Worm (Caenorhabditis elegans): Measurements from ENCODE around the gene R151.2.

Gene R151.2

DNA sequence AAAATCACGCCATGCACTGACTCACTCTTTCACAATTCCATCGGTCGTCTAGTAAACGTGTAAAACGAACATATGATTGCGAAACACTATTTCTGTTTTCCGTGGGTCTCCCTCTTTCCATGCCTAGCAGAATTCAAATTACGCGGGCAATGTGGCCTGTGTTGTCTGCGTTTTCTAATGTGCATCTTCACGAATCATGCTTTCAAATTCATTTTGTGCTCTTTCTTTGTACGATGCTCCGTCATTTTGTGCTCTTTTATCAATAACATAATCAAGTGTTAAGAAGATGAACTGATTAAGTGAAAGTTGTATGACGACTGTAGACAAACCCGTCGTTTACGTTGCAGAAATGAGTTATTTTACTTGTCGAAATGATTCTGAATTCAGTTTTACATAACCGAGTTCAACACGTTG lies 43.9 kb upstream of the R151.2 start (continued):
- TF ChIP-seq attf-6 (GFP tag; IDR thresholded peaks at IDR 0.05) (no peak), nhr-90 (tag; optimal IDR thresholded peaks at IDR 0.05) (peak; percentile 1), ceh-40 (GFP tag; IDR thresholded peaks at IDR 0.05) (no peak), efl-1 (GFP tag; optimal IDR thresholded peaks at IDR 0.05) (peak; percentile 1), F49E8.2 (tag; optimal IDR thresholded peaks at IDR 0.05; ENCODE audit: insufficient read depth) (no peak), somi-1 (GFP tag; optimal IDR thresholded peaks at IDR 0.05) (no peak), ets-4 (GFP tag; optimal IDR thresholded peaks at IDR 0.05) (peak; percentile 87), Y56A3A.18 (GFP tag; IDR thresholded peaks at IDR 0.05) (no peak), lin-35 (GFP tag; optimal IDR thresholded peaks at IDR 0.05) (peak in 1 of 3 experiments; percentile 54), let-607 (tag; optimal IDR thresholded peaks at IDR 0.05) (peak; percentile 68 to 75), nhr-80 (tag; optimal IDR thresholded peaks at IDR 0.05) (peak; percentile 98), Y53G8AR.9 (GFP tag; conservative IDR thresholded peaks at IDR 0.05) (no peak), sptf-2 (GFP tag; optimal IDR thresholded peaks at IDR 0.05) (no peak), atf-7 (tag; optimal IDR thresholded peaks at IDR 0.05) (peak; percentile 42), repo-1 (tag; optimal IDR thresholded peaks at IDR 0.05) (no peak), snpc-4 (GFP tag; optimal IDR thresholded peaks at IDR 0.05) (no peak), snpc-4 (tag; optimal IDR thresholded peaks at IDR 0.05) (peak in 2 of 4 experiments; percentile 21 to 76), snpc-3.4 (tag; optimal IDR thresholded peaks at IDR 0.05) (no peak), F33H1.4 (GFP tag; IDR thresholded peaks at IDR 0.05) (no peak), bed-2 (GFP tag; IDR thresholded peaks at IDR 0.05) (no peak), F39B2.1 (GFP tag; IDR thresholded peaks at IDR 0.05) (no peak), tbx-9 (tag; optimal IDR thresholded peaks at IDR 0.05; ENCODE audit: borderline replicate concordance) (no peak), nhr-179 (tag; optimal IDR thresholded peaks at IDR 0.05) (no peak), hmg-20 (GFP tag; IDR thresholded peaks at IDR 0.05) (no peak), F55B11.4 (tag; optimal IDR thresholded peaks at IDR 0.05; ENCODE audit: borderline replicate concordance, insufficient read depth) (no peak), nfya-2 (GFP tag; IDR thresholded peaks at IDR 0.05) (no peak), dox-1 (GFP tag; IDR thresholded peaks at IDR 0.05) (peak; percentile 65), snpc-1.1 (tag; optimal IDR thresholded peaks at IDR 0.05; ENCODE audit: insufficient read depth) (no peak), hmg-1.2 (GFP tag; IDR thresholded peaks at IDR 0.05) (no peak; the same call in 1 of the 2 replicates), ztf-25 (GFP tag; IDR thresholded peaks at IDR 0.05) (no peak), F37B4.10 (GFP tag; IDR thresholded peaks at IDR 0.05) (no peak), die-1 (tag; optimal IDR thresholded peaks at IDR 0.05) (no peak), Y95B8A.8 (GFP tag; IDR thresholded peaks at IDR 0.05) (no peak), cebp-2 (GFP tag; IDR thresholded peaks at IDR 0.05) (no peak), athp-1 (tag; optimal IDR thresholded peaks at IDR 0.05) (no peak), B0336.3 (GFP tag; IDR thresholded peaks at IDR 0.05) (0 out of 2 replicates have a peak, but pooled peaks have one; percentile 20), B0035.1 (tag; optimal IDR thresholded peaks at IDR 0.05) (no peak), sdz-38 (tag; optimal IDR thresholded peaks at IDR 0.05) (no peak), mxl-1 (tag; optimal IDR thresholded peaks at IDR 0.05) (no peak), aptf-2 (GFP tag; conservative IDR thresholded peaks at IDR 0.05) (no peak), ccch-3 (GFP tag; optimal IDR thresholded peaks at IDR 0.05) (no peak), chd-7 (tag; optimal IDR thresholded peaks at IDR 0.05) (no peak), F23B12.7 (tag; optimal IDR thresholded peaks at IDR 0.05; ENCODE audit: insufficient read depth) (peak; percentile 28), rec-8 (tag; optimal IDR thresholded peaks at IDR 0.05) (no peak), snpc-1.3 (tag; optimal IDR thresholded peaks at IDR 0.05; ENCODE audit: insufficient read depth) (no peak), lsy-27 (tag; optimal IDR thresholded peaks at IDR 0.05; ENCODE audit: borderline replicate concordance, insufficient read depth) (no peak), unc-62 (GFP tag; optimal IDR thresholded peaks at IDR 0.05) (no peak), ceh-100 (GFP tag; IDR thresholded peaks at IDR 0.05) (no peak)

All from whole organism, young adult.